Worm (Caenorhabditis elegans): Measurements from ENCODE around the gene F01D5.6.

- TF ChIP-seq elt-1 (tag; optimal IDR thresholded peaks at IDR 0.05) (no peak), nhr-25 (tag; optimal IDR thresholded peaks at IDR 0.05) (no peak), zag-1 (tag; optimal IDR thresholded peaks at IDR 0.05) (no peak), mdl-1 (tag; optimal IDR thresholded peaks at IDR 0.05) (no peak), nhr-21 (tag; optimal IDR thresholded peaks at IDR 0.05) (no peak), unc-62 (GFP tag; optimal IDR thresholded peaks at IDR 0.05) (no peak), elt-3 (tag; optimal IDR thresholded peaks at IDR 0.05) (no peak), lin-13 (GFP tag; optimal IDR thresholded peaks at IDR 0.05) (no peak), ceh-16 (tag; optimal IDR thresholded peaks at IDR 0.05) (no peak)
These were observed 28.2 kb downstream of the F01D5.6 start for ce11 chrII:14034559-14034958.

Measured in whole organism, L2 larva.